Fruit fly (Drosophila melanogaster) whole organism: ENCODE results near the gene Nnk.

ENCODE experiments used
- CG8478 ChIP-seq: fragments of >200 bp; optimal IDR thresholded peaks from 2 replicates; lab custom pipeline; 2018; ENCODE audit warnings: inconsistent platforms
- EcR ChIP-seq, 2 experiments: fragments of >200 bp; optimal IDR thresholded peaks; 2 replicates each; lab custom pipeline; 2017; ENCODE audit warnings: missing biosample characterization in 2 of 2, missing genetic modification characterization in 2 of 2, missing genetic modification reagents in 2 of 2
- pan ChIP-seq: fragments of >200 bp; optimal IDR thresholded peaks from 2 replicates; lab custom pipeline; 2017
- psq ChIP-seq: fragments of >200 bp; optimal IDR thresholded peaks from 2 replicates; lab custom pipeline; 2017
- usp ChIP-seq: fragments of >200 bp; optimal IDR thresholded peaks from 2 replicates; lab custom pipeline; 2017; ENCODE audit warnings: missing biosample characterization, missing genetic modification characterization, mixed read lengths

- no peak for TF ChIP-seq pan
- no peak for TF ChIP-seq usp (GFP tag; lab: Kevin White, UChicago)
- TF ChIP-seq psq = no peak
- no peak for TF ChIP-seq EcR (GFP tag; optimal IDR thresholded peaks at IDR 0.05; lab: Kevin White, UChicago)
- TF ChIP-seq CG8478 = no peak
Measured at dm6 chr3R:17776952-17777407, 28.1 kb downstream of the Nnk start.
